Fruit fly (Drosophila melanogaster): ENCODE results near the gene CG14626.

CG14626 gene

dm6 chrX:1171018-1171417, 13.6 kb upstream of the CG14626 start (continued):
- TF ChIP-seq Hsf (GFP tag; optimal IDR thresholded peaks at IDR 0.05) (no peak), ash1 (GFP tag; optimal IDR thresholded peaks at IDR 0.05) (no peak), CG5245 (GFP tag; optimal IDR thresholded peaks at IDR 0.05) (no peak), sens (GFP tag) (peak; percentile 93), ham (GFP tag; IDR thresholded peaks at IDR 0.05) (no peak), cad (GFP tag; optimal IDR thresholded peaks at IDR 0.05) (no peak), E2f1 (GFP tag; IDR thresholded peaks at IDR 0.05) (0 out of 2 replicates have a peak, but pooled peaks have one; percentile 24), trh (GFP tag; optimal IDR thresholded peaks at IDR 0.05) (no peak), pita (GFP tag; optimal IDR thresholded peaks at IDR 0.05) (no peak), CG4820 (GFP tag; optimal IDR thresholded peaks at IDR 0.05) (peak; percentile 8), CG3281 (GFP tag; optimal IDR thresholded peaks at IDR 0.05) (peak; percentile 73), knrl (GFP tag; IDR thresholded peaks at IDR 0.05; ENCODE audit: partially characterized antibody) (no peak), CG43689 (GFP tag; IDR thresholded peaks at IDR 0.05) (no peak), CG9797 (GFP tag; optimal IDR thresholded peaks at IDR 0.05) (no peak), Dip2 (GFP tag; IDR thresholded peaks at IDR 0.05) (no peak), usp (GFP tag; optimal IDR thresholded peaks at IDR 0.05) (no peak), Sin3A (optimal IDR thresholded peaks at IDR 0.05) (no peak), CG2120 (GFP tag; optimal IDR thresholded peaks at IDR 0.05) (peak; percentile 68), CG4282 (GFP tag; optimal IDR thresholded peaks at IDR 0.05) (no peak), Dp (GFP tag; optimal IDR thresholded peaks at IDR 0.05) (no peak), sob (GFP tag; IDR thresholded peaks at IDR 0.05) (no peak), al (GFP tag; IDR thresholded peaks at IDR 0.05) (0 out of 2 replicates have a peak, but pooled peaks have one; percentile 15), HmgZ (tag; optimal IDR thresholded peaks at IDR 0.05) (peak; percentile 34), nmo (GFP tag; optimal IDR thresholded peaks at IDR 0.05) (peak; percentile 57), tin (GFP tag; optimal IDR thresholded peaks at IDR 0.05) (no peak), CG10209 (GFP tag; optimal IDR thresholded peaks at IDR 0.05) (peak; percentile 50), chm (GFP tag; IDR thresholded peaks at IDR 0.05) (no peak), yki (optimal IDR thresholded peaks at IDR 0.05) (no peak), Bdp1 (GFP tag; optimal IDR thresholded peaks at IDR 0.05) (no peak), Ada2b (GFP tag; IDR thresholded peaks at IDR 0.05) (peak; percentile 40; the same call in 1 of the 2 replicates), lola (GFP tag; optimal IDR thresholded peaks at IDR 0.05) (no peak), CG13287 (GFP tag; IDR thresholded peaks at IDR 0.05; ENCODE audit: partially characterized antibody) (no peak), sens-2 (GFP tag; IDR thresholded peaks at IDR 0.05) (no peak), onecut (GFP tag; IDR thresholded peaks at IDR 0.05) (no peak), ken (GFP tag; IDR thresholded peaks at IDR 0.05) (no peak), bigmax (GFP tag; optimal IDR thresholded peaks at IDR 0.05) (no peak), hkb (optimal IDR thresholded peaks at IDR 0.05) (no peak), hkb (GFP tag; IDR thresholded peaks at IDR 0.05) (0 out of 2 replicates have a peak, but pooled peaks have one; percentile 40), TFAM (GFP tag; optimal IDR thresholded peaks at IDR 0.05) (no peak), CG11560 (tag; IDR thresholded peaks at IDR 0.05) (no peak), CG4424 (GFP tag; optimal IDR thresholded peaks at IDR 0.05) (peak; percentile 44), CkIIα-i1 (GFP tag; IDR thresholded peaks at IDR 0.05) (no peak), CG6765 (GFP tag; optimal IDR thresholded peaks at IDR 0.05) (peak; percentile 49), Oli (tag; optimal IDR thresholded peaks at IDR 0.05) (peak; percentile 66), CG30431 (GFP tag; optimal IDR thresholded peaks at IDR 0.05) (no peak), mirr (GFP tag; optimal IDR thresholded peaks at IDR 0.05) (no peak), lilli (GFP tag; optimal IDR thresholded peaks at IDR 0.05) (peak; percentile 54), unc-4 (GFP tag; IDR thresholded peaks at IDR 0.05; ENCODE audit: partially characterized antibody) (no peak), da (GFP tag; optimal IDR thresholded peaks at IDR 0.05) (no peak), CG31441 (GFP tag; IDR thresholded peaks at IDR 0.05) (peak; percentile 48), Ptx1 (GFP tag; IDR thresholded peaks at IDR 0.05) (peak; percentile 45; the same call in 1 of the 2 replicates), C15 (GFP tag; IDR thresholded peaks at IDR 0.05) (no peak), CG4328 (GFP tag; optimal IDR thresholded peaks at IDR 0.05) (peak; percentile 47), Hr39 (optimal IDR thresholded peaks at IDR 0.05) (no peak)

All from whole organism, embryonic.